Worm (Caenorhabditis elegans): ENCODE results near the gene B0361.14.

- TF ChIP-seq rcor-1 (GFP tag; IDR thresholded peaks at IDR 0.05), result no peak
- no peak for TF ChIP-seq egl-18 (GFP tag; IDR thresholded peaks at IDR 0.05)
- TF ChIP-seq ztf-22 (GFP tag; optimal IDR thresholded peaks at IDR 0.05), result no peak
- TF ChIP-seq Y67H2A.10 (GFP tag; conservative IDR thresholded peaks at IDR 0.05), result no peak
- TF ChIP-seq sea-2 (GFP tag; IDR thresholded peaks at IDR 0.05), result no peak
- TF ChIP-seq hlh-12 (tag; optimal IDR thresholded peaks at IDR 0.05), result no peak
- peak; percentile 95 for TF ChIP-seq efl-1 (GFP tag; optimal IDR thresholded peaks at IDR 0.05)
- TF ChIP-seq snpc-1.3 (tag; optimal IDR thresholded peaks at IDR 0.05; ENCODE audit: insufficient read depth), result no peak
- TF ChIP-seq ztf-28 (GFP tag; IDR thresholded peaks at IDR 0.05), result no peak
- TF ChIP-seq atf-7 (tag; optimal IDR thresholded peaks at IDR 0.05), result no peak
- TF ChIP-seq bed-2 (GFP tag; IDR thresholded peaks at IDR 0.05), result no peak
- no peak for TF ChIP-seq ama-1 (optimal IDR thresholded peaks at IDR 0.05)
- TF ChIP-seq ama-1 (GFP tag; optimal IDR thresholded peaks at IDR 0.05), result no peak
Observed at ce11 chrIII:7310662-7311340, 11.5 kb upstream of the B0361.14 start, which contains the start of the genes F56C9.6 and F56C9.3.
